Fruit fly (Drosophila melanogaster) whole organism, embryonic: ENCODE measurements around the gene Mms19.

Source experiments
- CG10267 ChIP-seq: fragments of 200-800 bp; sonication (Bioruptor generic); optimal IDR thresholded peaks from 2 replicates; lab custom pipeline; 2018; ENCODE audit warnings: missing biosample characterization, mild to moderate bottlenecking, missing genetic modification characterization, moderate library complexity
- CG10462 ChIP-seq: fragments of 200-800 bp; sonication (Bioruptor generic); optimal IDR thresholded peaks from 2 replicates; lab custom pipeline; 2016; ENCODE audit warnings: missing biosample characterization, missing genetic modification characterization
- CG10543 ChIP-seq: fragments of 200-800 bp; sonication (Bioruptor generic); optimal IDR thresholded peaks from 3 replicates; lab custom pipeline; 2017; ENCODE audit warnings: missing biosample characterization, mild to moderate bottlenecking, missing genetic modification characterization, moderate library complexity
- CG13894 ChIP-seq: fragments of 200-800 bp; sonication (Bioruptor generic); optimal IDR thresholded peaks from 3 replicates; lab custom pipeline; 2018; ENCODE audit warnings: missing biosample characterization, mild to moderate bottlenecking, missing genetic modification characterization, moderate library complexity
- CG16815 ChIP-seq: fragments of 200-800 bp; sonication (Bioruptor generic); optimal IDR thresholded peaks from 3 replicates; lab custom pipeline; 2017; ENCODE audit warnings: missing biosample characterization, mild to moderate bottlenecking, missing genetic modification characterization
- CG18599 ChIP-seq: fragments of 200-800 bp; sonication (Bioruptor generic); optimal IDR thresholded peaks from 3 replicates; lab custom pipeline; 2017; ENCODE audit warnings: missing biosample characterization, missing genetic modification characterization, mild to moderate bottlenecking, moderate library complexity, missing genetic modification reagents
- CG2129 ChIP-seq: fragments of 200-800 bp; sonication (Bioruptor generic); IDR thresholded peaks from 2 replicates; pipeline ENCODE4 v1.3.6; 2022; ENCODE audit warnings: missing biosample characterization, missing genetic modification characterization; ENCODE audit not compliant: partially characterized antibody
- CG6765 ChIP-seq: fragments of 200-800 bp; sonication (Bioruptor generic); optimal IDR thresholded peaks from 3 replicates; lab custom pipeline; 2017; ENCODE audit warnings: missing biosample characterization, mild to moderate bottlenecking, missing genetic modification characterization
- CG7556 ChIP-seq: fragments of 200-800 bp; sonication (Bioruptor generic); optimal IDR thresholded peaks from 2 replicates; lab custom pipeline; 2017; ENCODE audit warnings: missing biosample characterization, mild to moderate bottlenecking, missing genetic modification characterization
- CG7928 ChIP-seq: fragments of 200-800 bp; sonication (Bioruptor generic); optimal IDR thresholded peaks from 2 replicates; lab custom pipeline; 2017; ENCODE audit warnings: missing biosample characterization, mild to moderate bottlenecking, missing genetic modification characterization
- CG9437 ChIP-seq: fragments of 200-800 bp; sonication (Bioruptor generic); optimal IDR thresholded peaks from 2 replicates; lab custom pipeline; 2018; ENCODE audit warnings: missing biosample characterization, mild to moderate bottlenecking, missing genetic modification characterization
- Dll ChIP-seq: fragments of 200-800 bp; sonication (Bioruptor generic); IDR thresholded peaks from 4 replicates; pipeline ENCODE4 v1.3.6; 2022; ENCODE audit warnings: missing biosample characterization, missing genetic modification characterization; ENCODE audit not compliant: partially characterized antibody
- Dp ChIP-seq: fragments of 200-800 bp; sonication (Bioruptor generic); optimal IDR thresholded peaks from 2 replicates; lab custom pipeline; 2018; ENCODE audit warnings: missing biosample characterization, mild to moderate bottlenecking, missing genetic modification characterization, moderate library complexity
- MBD-R2 ChIP-seq: fragments of 200-800 bp; sonication (Bioruptor generic); IDR thresholded peaks from 2 replicates; pipeline ENCODE4 v1.3.6; 2022; ENCODE audit warnings: missing biosample characterization, missing genetic modification characterization
- Mad ChIP-seq: fragments of 200-800 bp; sonication (Bioruptor generic); optimal IDR thresholded peaks from 2 replicates; lab custom pipeline; 2016; ENCODE audit warnings: missing biosample characterization, missing genetic modification characterization
- NK7.1 ChIP-seq: fragments of 200-800 bp; sonication (Bioruptor generic); optimal IDR thresholded peaks from 3 replicates; lab custom pipeline; 2016; ENCODE audit warnings: missing biosample characterization, missing genetic modification characterization
- PHDP ChIP-seq: fragments of 200-800 bp; sonication (Bioruptor generic); optimal IDR thresholded peaks from 3 replicates; lab custom pipeline; 2018; ENCODE audit warnings: missing biosample characterization, mild to moderate bottlenecking, missing genetic modification characterization, moderate library complexity
- aop ChIP-seq: fragments of 200-800 bp; sonication (Bioruptor generic); IDR thresholded peaks from 2 replicates; pipeline ENCODE4 v1.3.6; 2022; ENCODE audit warnings: missing biosample characterization, missing genetic modification characterization
- fd3F ChIP-seq: fragments of 200-800 bp; sonication (Bioruptor generic); optimal IDR thresholded peaks from 2 replicates; lab custom pipeline; 2018; ENCODE audit warnings: missing biosample characterization, mild to moderate bottlenecking, missing genetic modification characterization, moderate library complexity
- fd64A ChIP-seq: fragments of 200-800 bp; sonication (Bioruptor generic); optimal IDR thresholded peaks from 3 replicates; lab custom pipeline; 2018; ENCODE audit warnings: missing biosample characterization, mild to moderate bottlenecking, missing genetic modification characterization
- gcm ChIP-seq: fragments of 200-800 bp; sonication (Bioruptor generic); optimal IDR thresholded peaks from 2 replicates; lab custom pipeline; 2019; ENCODE audit warnings: missing biosample characterization, mild to moderate bottlenecking, missing genetic modification characterization, moderate library complexity
- inv ChIP-seq: fragments of 200-800 bp; sonication (Bioruptor generic); IDR thresholded peaks from 2 replicates; pipeline ENCODE4 v1.3.6; 2022; ENCODE audit warnings: missing biosample characterization, missing genetic modification characterization; ENCODE audit not compliant: partially characterized antibody
- kah ChIP-seq: fragments of 200-800 bp; sonication (Bioruptor generic); optimal IDR thresholded peaks from 2 replicates; lab custom pipeline; 2018; ENCODE audit warnings: missing biosample characterization, mild to moderate bottlenecking, missing genetic modification characterization
- ranshi ChIP-seq: fragments of 200-800 bp; sonication (Bioruptor generic); IDR thresholded peaks from 2 replicates; pipeline ENCODE4 v1.3.6; 2022; ENCODE audit warnings: missing biosample characterization, missing genetic modification characterization

Gene Mms19

dm6 chr3R:5283360-5283963, 51.1 kb downstream of the Mms19 start (continued):
- no peak for TF ChIP-seq inv (GFP tag; lab: Robert Waterston, UW)
- peak; percentile 82 for TF ChIP-seq NK7.1 (GFP tag; lab: Kevin White, UChicago)
- TF ChIP-seq MBD-R2 (GFP tag; lab: Robert Waterston, UW): peak; percentile 48; the same call in 1 of the 2 replicates
- TF ChIP-seq CG18599 (GFP tag; lab: Kevin White, UChicago): peak; percentile 96
- TF ChIP-seq CG9437 (GFP tag; lab: Kevin White, UChicago): peak; percentile 85
- TF ChIP-seq CG16815 (GFP tag; lab: Kevin White, UChicago): peak; percentile 81
- peak; percentile 94 for TF ChIP-seq CG13894 (tag; lab: Kevin White, UChicago)
- peak; percentile 96 for TF ChIP-seq CG7556
- TF ChIP-seq fd3F (GFP tag; lab: Kevin White, UChicago): peak; percentile 88
- peak; percentile 97 for TF ChIP-seq CG10543
- peak; percentile 91 for TF ChIP-seq CG6765 (GFP tag; lab: Kevin White, UChicago)
- TF ChIP-seq CG7928: peak; percentile 68
- no peak for TF ChIP-seq CG2129 (GFP tag; lab: Robert Waterston, UW)
- no peak for TF ChIP-seq aop (GFP tag; lab: Robert Waterston, UW)
- TF ChIP-seq gcm (GFP tag; lab: Kevin White, UChicago): peak; percentile 90
- no peak for TF ChIP-seq Dll (GFP tag; lab: Robert Waterston, UW)
- peak; percentile 74; the same call in 1 of the 2 replicates for TF ChIP-seq ranshi (GFP tag; lab: Robert Waterston, UW)
- peak; percentile 68 for TF ChIP-seq Mad (GFP tag; lab: Kevin White, UChicago)
- peak; percentile 84 for TF ChIP-seq CG10462 (GFP tag; lab: Kevin White, UChicago)
- TF ChIP-seq fd64A: peak; percentile 80
- peak; percentile 93 for TF ChIP-seq PHDP (tag; lab: Kevin White, UChicago)
- peak; percentile 74 for TF ChIP-seq kah (GFP tag; lab: Kevin White, UChicago)
- no peak for TF ChIP-seq Dp
- TF ChIP-seq CG10267 (tag; lab: Kevin White, UChicago): peak; percentile 82
